Worm (Caenorhabditis elegans) whole organism, late embryonic: ENCODE data around the gene T11F8.1.

Experiments used
- T23F11.4 ChIP-seq: fragments of 200-800 bp; sonication (Bioruptor generic); optimal IDR thresholded peaks from 2 replicates; lab custom pipeline; 2018; ENCODE audit warnings: mild to moderate bottlenecking, missing genetic modification characterization, missing compliant biosample characterization
- ama-1 ChIP-seq: fragments of 150-350 bp; optimal IDR thresholded peaks from 2 replicates; lab custom pipeline; 2014
- ceh-48 ChIP-seq: sonication (generic microtip); optimal IDR thresholded peaks from 2 replicates; lab custom pipeline; 2016; ENCODE audit warnings: missing genetic modification characterization, inconsistent platforms, missing compliant biosample characterization
- eyg-1 ChIP-seq: sonication (generic microtip); optimal IDR thresholded peaks from 2 replicates; lab custom pipeline; 2016; ENCODE audit warnings: missing genotype, missing genetic modification characterization, missing compliant biosample characterization
- fkh-10 ChIP-seq: fragments of 150-350 bp; optimal IDR thresholded peaks from 2 replicates; lab custom pipeline; 2014; ENCODE audit warnings: missing biosample characterization, missing genetic modification reagents, missing genetic modification characterization
- lin-11 ChIP-seq: fragments of 200-800 bp; sonication (Bioruptor generic); optimal IDR thresholded peaks from 2 replicates; lab custom pipeline; 2018; ENCODE audit warnings: mild to moderate bottlenecking, missing genetic modification characterization, missing compliant biosample characterization
- madf-2 ChIP-seq: sonication (generic microtip); optimal IDR thresholded peaks from 2 replicates; lab custom pipeline; 2017; ENCODE audit warnings: missing genetic modification characterization, missing compliant biosample characterization
- nfya-1 ChIP-seq: sonication (generic microtip); optimal IDR thresholded peaks from 2 replicates; lab custom pipeline; 2017; ENCODE audit warnings: missing genetic modification characterization, mild to moderate bottlenecking, missing compliant biosample characterization, antibody characterized with exemption, moderate library complexity
- nhr-11 ChIP-seq: fragments of 150-350 bp; optimal IDR thresholded peaks from 2 replicates; lab custom pipeline; 2014; ENCODE audit warnings: missing biosample characterization, missing genetic modification characterization
- npax-4 ChIP-seq: sonication (generic microtip); optimal IDR thresholded peaks from 2 replicates; lab custom pipeline; 2016; ENCODE audit warnings: missing genetic modification characterization, missing compliant biosample characterization

DNA sequence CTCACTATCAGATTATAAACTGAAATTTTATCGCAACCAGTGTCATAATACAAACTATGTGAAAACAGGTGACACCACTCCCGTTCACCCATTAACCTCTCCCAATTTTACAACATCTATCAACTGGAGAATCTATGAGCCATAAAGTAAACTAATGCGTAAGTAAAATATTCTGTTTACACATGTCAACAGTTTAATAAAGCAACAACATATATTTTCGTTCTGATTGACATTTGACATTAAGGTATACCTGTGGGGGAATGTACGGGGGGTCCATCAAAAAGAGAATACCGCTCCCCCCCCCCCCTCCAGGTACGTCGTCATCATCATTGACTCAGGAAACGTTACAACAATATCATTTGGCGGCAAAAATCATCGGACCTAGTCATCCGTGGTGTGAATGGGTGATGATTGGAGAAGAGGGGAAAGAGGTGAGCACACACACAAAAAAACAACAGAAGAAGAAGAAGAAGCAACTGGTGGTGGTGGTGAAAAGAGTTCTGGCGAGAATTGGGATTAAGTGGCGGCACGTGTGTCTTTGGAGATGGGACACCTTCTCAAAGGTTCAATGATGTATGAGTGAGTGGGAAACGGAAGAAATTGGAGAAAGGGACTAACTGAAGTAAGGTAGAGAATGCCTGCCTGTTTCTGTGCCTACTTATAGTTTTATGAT, 47.5 kb downstream of the T11F8.1 start:
- no peak for TF ChIP-seq T23F11.4 (GFP tag; lab: Kevin White, UChicago)
- no peak for TF ChIP-seq nfya-1 (tag; lab: Kevin White, UChicago)
- no peak for TF ChIP-seq ceh-48
- no peak for TF ChIP-seq eyg-1 (tag; lab: Kevin White, UChicago)
- no peak for TF ChIP-seq madf-2 (tag; lab: Kevin White, UChicago)
- no peak for TF ChIP-seq nhr-11 (tag; lab: Kevin White, UChicago)
- no peak for TF ChIP-seq ama-1 (lab: Kevin White, UChicago)
- no peak for TF ChIP-seq lin-11 (tag; lab: Kevin White, UChicago)
- no peak for TF ChIP-seq fkh-10 (GFP tag; lab: Kevin White, UChicago)
- no peak for TF ChIP-seq npax-4
